Fruit fly (Drosophila melanogaster) whole organism, adult: Measurements from ENCODE around the gene Kua.
A peak's percentile ranks its signal among the peaks of the same experiment; 100 is the strongest.

Experiments
- CG11617 ChIP-seq: fragments of 200-800 bp; sonication (Bioruptor generic); optimal IDR thresholded peaks from 2 replicates; lab custom pipeline; 2017; ENCODE audit warnings: mild to moderate bottlenecking, missing biosample characterization, missing genetic modification reagents, missing genetic modification characterization
- CG12768 ChIP-seq: fragments of 200-800 bp; sonication (Bioruptor generic); optimal IDR thresholded peaks from 2 replicates; lab custom pipeline; 2017; ENCODE audit warnings: missing biosample characterization, missing genetic modification characterization, mild to moderate bottlenecking, moderate library complexity, missing genetic modification reagents
- CG14711 ChIP-seq: fragments of 200-800 bp; sonication (Bioruptor generic); optimal IDR thresholded peaks from 2 replicates; lab custom pipeline; 2018; ENCODE audit warnings: missing biosample characterization, mild to moderate bottlenecking, missing genetic modification characterization, moderate library complexity
- CG1620 ChIP-seq: fragments of 200-800 bp; sonication (Bioruptor generic); optimal IDR thresholded peaks from 2 replicates; lab custom pipeline; 2016; ENCODE audit warnings: missing biosample characterization, missing genetic modification characterization
- CG33017 ChIP-seq: fragments of 200-800 bp; sonication (Bioruptor generic); optimal IDR thresholded peaks from 2 replicates; lab custom pipeline; 2018; ENCODE audit warnings: missing biosample characterization, mild to moderate bottlenecking, missing genetic modification characterization, moderate library complexity
- CG5204 ChIP-seq: fragments of 200-800 bp; sonication (Bioruptor generic); optimal IDR thresholded peaks from 2 replicates; lab custom pipeline; 2016; ENCODE audit warnings: missing biosample characterization, missing genetic modification characterization
- CG7045 ChIP-seq: fragments of 200-800 bp; sonication (Bioruptor generic); optimal IDR thresholded peaks from 2 replicates; lab custom pipeline; 2017; ENCODE audit warnings: missing biosample characterization, mild to moderate bottlenecking, missing genetic modification characterization
- CG7101 ChIP-seq: fragments of 200-800 bp; sonication (Bioruptor generic); optimal IDR thresholded peaks from 2 replicates; lab custom pipeline; 2018; ENCODE audit warnings: missing biosample characterization, mild to moderate bottlenecking, missing genetic modification characterization, moderate library complexity
- Clk ChIP-seq: fragments of 200-800 bp; sonication (Bioruptor generic); optimal IDR thresholded peaks from 2 replicates; lab custom pipeline; 2017; ENCODE audit warnings: missing biosample characterization, missing genetic modification characterization
- Crg-1 ChIP-seq: fragments of 200-800 bp; sonication (Bioruptor generic); optimal IDR thresholded peaks from 2 replicates; lab custom pipeline; 2016; ENCODE audit warnings: missing biosample characterization, missing genetic modification characterization
- Hr96 ChIP-seq: fragments of 200-800 bp; sonication (Bioruptor generic); optimal IDR thresholded peaks from 2 replicates; lab custom pipeline; 2016; ENCODE audit warnings: missing biosample characterization, missing genetic modification characterization
- Mnt ChIP-seq: fragments of 200-800 bp; sonication (Bioruptor generic); optimal IDR thresholded peaks from 2 replicates; lab custom pipeline; 2016; ENCODE audit warnings: missing biosample characterization, mild to moderate bottlenecking, missing genetic modification characterization
- bab1 ChIP-seq: fragments of 200-800 bp; sonication (Bioruptor generic); optimal IDR thresholded peaks from 3 replicates; lab custom pipeline; 2019; ENCODE audit warnings: missing biosample characterization, mild to moderate bottlenecking, missing genetic modification characterization, moderate library complexity
- cic ChIP-seq: fragments of 200-800 bp; sonication (Bioruptor generic); optimal IDR thresholded peaks from 2 replicates; lab custom pipeline; 2017; ENCODE audit warnings: missing biosample characterization, mild to moderate bottlenecking, missing genetic modification characterization, moderate library complexity
- cnc ChIP-seq, 2 experiments: fragments of >200 bp; optimal IDR thresholded peaks; 2 replicates each; lab custom pipeline; 2017
- kay ChIP-seq: fragments of 200-800 bp; sonication (Bioruptor generic); peaks from one replicate; lab custom pipeline; 2016; ENCODE audit warnings: missing biosample characterization, missing genetic modification characterization, borderline replicate concordance
- ovo ChIP-seq: fragments of 200-800 bp; sonication (Bioruptor generic); optimal IDR thresholded peaks from 2 replicates; lab custom pipeline; 2016; ENCODE audit warnings: missing biosample characterization, missing genetic modification characterization
- pad ChIP-seq: fragments of 200-800 bp; sonication (Bioruptor generic); optimal IDR thresholded peaks from 3 replicates; lab custom pipeline; 2017; ENCODE audit warnings: missing biosample characterization, missing genetic modification characterization, mild to moderate bottlenecking, moderate library complexity, missing genetic modification reagents
- tj ChIP-seq: fragments of 200-800 bp; sonication (Bioruptor generic); optimal IDR thresholded peaks from 3 replicates; lab custom pipeline; 2017; ENCODE audit warnings: missing biosample characterization, mild to moderate bottlenecking, missing genetic modification characterization, moderate library complexity
- toe ChIP-seq: fragments of 200-800 bp; sonication (Bioruptor generic); optimal IDR thresholded peaks from 2 replicates; lab custom pipeline; 2016; ENCODE audit warnings: missing biosample characterization, missing genetic modification characterization

Gene Kua

DNA sequence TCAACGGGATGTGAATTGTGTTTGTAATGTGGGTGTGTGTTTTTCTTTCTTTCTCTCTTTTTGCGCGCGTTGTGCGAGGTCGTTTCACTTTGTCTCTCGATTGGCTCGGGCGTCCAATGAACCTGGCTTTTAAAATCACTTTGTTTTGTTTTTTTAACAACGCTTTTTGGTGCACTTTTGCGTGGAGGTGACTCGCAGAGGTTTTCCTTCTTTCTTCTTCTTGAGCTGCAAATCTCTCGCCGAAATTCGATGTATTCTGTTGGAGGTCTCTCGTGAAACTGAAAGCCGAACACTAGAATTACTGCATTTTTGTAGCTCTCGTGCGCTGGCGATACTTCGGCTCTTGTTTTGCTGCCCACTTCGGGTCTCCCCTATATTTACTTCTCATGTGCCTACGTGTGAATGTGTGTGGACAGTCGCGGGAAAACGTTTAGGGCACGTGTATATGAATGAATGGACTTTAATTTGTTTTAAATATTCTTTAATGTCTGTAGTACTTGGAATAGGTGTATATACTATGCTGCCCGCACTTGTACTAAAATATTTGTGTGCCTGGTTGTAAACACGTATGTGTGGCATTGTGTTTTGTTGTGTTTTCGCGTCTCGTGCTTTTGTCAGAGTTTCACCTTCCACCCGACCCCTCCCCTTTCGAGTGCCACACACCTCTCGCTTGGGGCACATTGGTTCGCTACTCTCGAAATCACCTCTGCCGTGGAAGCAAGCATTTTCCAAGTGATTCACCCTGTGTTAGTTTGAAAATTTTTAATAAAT, 12.4 kb upstream of the Kua start, which contains the start of gene fok:
fok (minus strand) TSS at position 286 of the 771 bp plus-strand sequence.
- peak; percentile 98 for TF ChIP-seq CG11617
- peak; percentile 91 for TF ChIP-seq tj
- peak; percentile 92 for TF ChIP-seq Crg-1
- TF ChIP-seq bab1 (GFP tag; lab: Kevin White, UChicago): peak; percentile 97
- peak; percentile 98 for TF ChIP-seq toe (GFP tag; lab: Kevin White, UChicago)
- peak; percentile 99 for TF ChIP-seq kay (GFP tag; lab: Kevin White, UChicago)
- TF ChIP-seq pad (GFP tag; lab: Kevin White, UChicago): peak; percentile 93
- TF ChIP-seq Clk (GFP tag; lab: Kevin White, UChicago): peak; percentile 96
- TF ChIP-seq CG1620: peak; percentile 92
- peak; percentile 95 for TF ChIP-seq ovo (GFP tag; lab: Kevin White, UChicago)
- peak; percentile 91 for TF ChIP-seq CG14711 (tag; lab: Kevin White, UChicago)
- peak; percentile 98 for TF ChIP-seq CG7045 (GFP tag; lab: Kevin White, UChicago)
- peak; percentile 98 for TF ChIP-seq CG5204 (GFP tag; lab: Kevin White, UChicago)
- TF ChIP-seq cnc (optimal IDR thresholded peaks at IDR 0.05; lab: Kevin White, UChicago): no peak
- TF ChIP-seq CG12768 (GFP tag; lab: Kevin White, UChicago): peak; percentile 98
- TF ChIP-seq Mnt (GFP tag; lab: Kevin White, UChicago): peak; percentile 96
- peak; percentile 98 for TF ChIP-seq CG7101 (tag; lab: Kevin White, UChicago)
- peak; percentile 98 for TF ChIP-seq CG33017
- peak; percentile 98 for TF ChIP-seq Hr96 (GFP tag; lab: Kevin White, UChicago)
- TF ChIP-seq cic (GFP tag; lab: Kevin White, UChicago): peak; percentile 98

DNA sequence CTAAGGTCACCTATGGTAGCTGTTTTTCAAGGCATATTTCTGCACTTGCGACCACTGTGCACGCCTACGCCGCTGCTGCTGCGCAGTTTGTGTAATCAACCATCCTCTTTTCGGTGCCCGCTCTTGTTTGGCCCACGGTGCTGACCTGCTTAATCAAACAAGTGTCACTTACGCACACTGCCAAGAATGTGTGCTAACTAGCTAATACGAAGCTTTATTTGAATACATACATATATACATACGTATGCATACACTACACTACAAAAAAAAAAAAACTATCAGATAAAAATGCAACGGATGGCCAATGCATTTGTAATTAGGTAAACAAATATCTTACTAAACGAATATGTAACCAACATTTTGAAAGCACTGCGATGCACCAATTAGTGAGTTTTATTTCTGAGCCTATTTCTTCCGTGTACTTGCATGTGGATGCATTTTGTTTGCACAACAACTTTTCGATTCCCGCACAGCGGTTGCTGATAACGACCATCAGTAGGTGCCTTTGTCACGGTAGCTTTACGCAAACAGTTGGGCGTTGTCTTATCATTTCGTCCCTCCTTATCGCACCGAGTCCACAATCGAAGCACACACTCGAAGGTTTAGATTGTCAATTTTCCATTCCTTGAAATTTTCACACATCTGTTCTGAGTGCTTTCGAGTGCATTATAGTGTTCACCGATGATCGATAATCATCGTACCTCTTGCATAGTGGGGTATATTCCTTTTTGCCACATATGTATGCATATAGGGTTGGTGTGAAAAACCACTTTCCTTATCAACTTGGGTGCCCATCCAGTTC, 10.9 kb upstream of the Kua start:
- TF ChIP-seq pad (GFP tag; lab: Kevin White, UChicago): peak; percentile 61
- peak; percentile 31 for TF ChIP-seq bab1 (GFP tag; lab: Kevin White, UChicago)
- peak; percentile 77 for TF ChIP-seq tj
- TF ChIP-seq toe (GFP tag; lab: Kevin White, UChicago): peak; percentile 29
- no peak for TF ChIP-seq kay (GFP tag; lab: Kevin White, UChicago)
- peak; percentile 76 for TF ChIP-seq Hr96 (GFP tag; lab: Kevin White, UChicago)
- TF ChIP-seq CG7101 (tag; lab: Kevin White, UChicago): peak; percentile 93
- peak; percentile 92 for TF ChIP-seq CG12768 (GFP tag; lab: Kevin White, UChicago)
- TF ChIP-seq Clk (GFP tag; lab: Kevin White, UChicago): peak; percentile 65
- TF ChIP-seq CG11617: peak; percentile 90
- TF ChIP-seq Crg-1: peak; percentile 62
- peak; percentile 94 for TF ChIP-seq CG33017
- TF ChIP-seq ovo (GFP tag; lab: Kevin White, UChicago): peak; percentile 76
- TF ChIP-seq CG1620: peak; percentile 30
- no peak for TF ChIP-seq cnc (optimal IDR thresholded peaks at IDR 0.05; lab: Kevin White, UChicago)
- TF ChIP-seq CG5204 (GFP tag; lab: Kevin White, UChicago): peak; percentile 86
- TF ChIP-seq cic (GFP tag; lab: Kevin White, UChicago): peak; percentile 95
- TF ChIP-seq Mnt (GFP tag; lab: Kevin White, UChicago): peak; percentile 89
- peak; percentile 67 for TF ChIP-seq CG7045 (GFP tag; lab: Kevin White, UChicago)
- peak; percentile 90 for TF ChIP-seq CG14711 (tag; lab: Kevin White, UChicago)

- TF ChIP-seq CG33017: peak; percentile 98
- peak; percentile 90 for TF ChIP-seq tj
- peak; percentile 92 for TF ChIP-seq pad (GFP tag; lab: Kevin White, UChicago)
- TF ChIP-seq toe (GFP tag; lab: Kevin White, UChicago): peak; percentile 99
- peak; percentile 95 for TF ChIP-seq Mnt (GFP tag; lab: Kevin White, UChicago)
- no peak for TF ChIP-seq kay (GFP tag; lab: Kevin White, UChicago)
- peak; percentile 98 for TF ChIP-seq CG7101 (tag; lab: Kevin White, UChicago)
- TF ChIP-seq Hr96 (GFP tag; lab: Kevin White, UChicago): peak; percentile 98
- TF ChIP-seq CG7045 (GFP tag; lab: Kevin White, UChicago): peak; percentile 98
- TF ChIP-seq CG1620: peak; percentile 98
- peak; percentile 90 for TF ChIP-seq cic (GFP tag; lab: Kevin White, UChicago)
- peak; percentile 99 for TF ChIP-seq CG12768 (GFP tag; lab: Kevin White, UChicago)
- peak; percentile 99 for TF ChIP-seq bab1 (GFP tag; lab: Kevin White, UChicago)
- peak; percentile 98 for TF ChIP-seq ovo (GFP tag; lab: Kevin White, UChicago)
- TF ChIP-seq cnc (optimal IDR thresholded peaks at IDR 0.05; lab: Kevin White, UChicago): no peak
- TF ChIP-seq CG11617: peak; percentile 99
- peak; percentile 95 for TF ChIP-seq CG14711 (tag; lab: Kevin White, UChicago)
- peak; percentile 97 for TF ChIP-seq Clk (GFP tag; lab: Kevin White, UChicago)
- TF ChIP-seq CG5204 (GFP tag; lab: Kevin White, UChicago): peak; percentile 99
- peak; percentile 98 for TF ChIP-seq Crg-1
Measured at dm6 chr2L:20091094-20091679, 6.2 kb upstream of the Kua start, which contains the start of the genes CG10747 and Pyroxd1. CG10747 (minus strand) TSS chr2L:20091348. Pyroxd1 (plus strand) TSS chr2L:20091435.

DNA sequence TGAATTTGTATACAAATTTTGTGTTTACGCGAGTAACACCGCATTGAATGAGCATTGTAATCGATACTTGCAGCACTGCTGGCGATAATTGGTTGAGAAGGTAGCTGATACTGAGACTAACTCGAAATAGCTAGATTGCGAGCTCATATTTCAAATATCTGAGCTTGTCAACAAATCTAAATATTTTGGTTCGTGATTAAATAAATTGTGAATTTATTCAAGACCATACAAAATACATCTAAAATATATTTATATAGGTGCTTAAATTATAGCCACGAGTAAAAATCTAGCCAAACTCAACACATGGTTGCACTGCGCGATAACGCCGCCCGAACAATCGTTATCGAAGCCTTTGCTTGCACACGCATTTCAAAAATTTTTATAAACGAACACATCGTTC, 3.6 kb upstream of the Kua start, which contains the start of the genes Taf13 and nesd:
Taf13 (minus strand) TSS at position 56 of the 400 bp plus-strand sequence.
nesd (plus strand) TSS at position 179 of the 400 bp plus-strand sequence.
- TF ChIP-seq Hr96 (GFP tag; lab: Kevin White, UChicago): peak; percentile 0
- TF ChIP-seq Clk (GFP tag; lab: Kevin White, UChicago): peak; percentile 36
- peak; percentile 36 for TF ChIP-seq Crg-1
- peak; percentile 57 for TF ChIP-seq tj
- TF ChIP-seq CG7045 (GFP tag; lab: Kevin White, UChicago): peak; percentile 21
- TF ChIP-seq cic (GFP tag; lab: Kevin White, UChicago): peak; percentile 25
- no peak for TF ChIP-seq kay (GFP tag; lab: Kevin White, UChicago)
- TF ChIP-seq cnc (optimal IDR thresholded peaks at IDR 0.05; lab: Kevin White, UChicago): no peak
- peak; percentile 55 for TF ChIP-seq CG14711 (tag; lab: Kevin White, UChicago)
- peak; percentile 12 for TF ChIP-seq CG33017
- peak; percentile 85 for TF ChIP-seq toe (GFP tag; lab: Kevin White, UChicago)
- TF ChIP-seq Mnt (GFP tag; lab: Kevin White, UChicago): peak; percentile 71
- peak; percentile 37 for TF ChIP-seq pad (GFP tag; lab: Kevin White, UChicago)
- no peak for TF ChIP-seq ovo (GFP tag; lab: Kevin White, UChicago)
- no peak for TF ChIP-seq CG12768 (GFP tag; lab: Kevin White, UChicago)
- TF ChIP-seq CG11617: peak; percentile 59
- peak; percentile 55 for TF ChIP-seq CG1620
- peak; percentile 61 for TF ChIP-seq CG7101 (tag; lab: Kevin White, UChicago)
- peak; percentile 31 for TF ChIP-seq bab1 (GFP tag; lab: Kevin White, UChicago)
- peak; percentile 52 for TF ChIP-seq CG5204 (GFP tag; lab: Kevin White, UChicago)
